Worm (Caenorhabditis elegans) whole organism, L4 larva: ENCODE measurements around the gene glrx-3.

Source experiments
- ZK546.5 ChIP-seq, 2 experiments: sonication (generic microtip); optimal IDR thresholded peaks; 2 replicates each; lab custom pipeline; 2017; ENCODE audit warnings: missing biosample characterization in 2 of 2, missing genetic modification characterization in 2 of 2
- ama-1 ChIP-seq: fragments of 150-350 bp; optimal IDR thresholded peaks from 2 replicates; lab custom pipeline; 2014; ENCODE audit warnings: inconsistent platforms, mixed read lengths
- dpl-1 ChIP-seq: fragments of 150-350 bp; optimal IDR thresholded peaks from 2 replicates; lab custom pipeline; 2014; ENCODE audit warnings: missing biosample characterization, missing genetic modification reagents, missing genetic modification characterization
- hlh-30 ChIP-seq: sonication (generic microtip); optimal IDR thresholded peaks from 2 replicates; lab custom pipeline; 2017; ENCODE audit warnings: antibody characterized with exemption, mild to moderate bottlenecking, missing genetic modification characterization, missing compliant biosample characterization; ENCODE audit not compliant: insufficient read depth
- nhr-237 ChIP-seq: sonication (generic microtip); optimal IDR thresholded peaks from 2 replicates; lab custom pipeline; 2017; ENCODE audit warnings: missing biosample characterization, missing genetic modification characterization
- nhr-48 ChIP-seq: sonication (generic microtip); optimal IDR thresholded peaks from 2 replicates; lab custom pipeline; 2016; ENCODE audit warnings: mild to moderate bottlenecking, missing genetic modification characterization, missing compliant biosample characterization
- nhr-76 ChIP-seq: fragments of 150-350 bp; optimal IDR thresholded peaks from 2 replicates; lab custom pipeline; 2014; ENCODE audit warnings: missing biosample characterization, missing genetic modification characterization
- nhr-77 ChIP-seq: fragments of 150-350 bp; optimal IDR thresholded peaks from 2 replicates; lab custom pipeline; 2014; ENCODE audit warnings: missing biosample characterization, missing genetic modification characterization
- unc-62 ChIP-seq, 3 experiments: fragments of 150-350 bp in 1 of 3; sonication (generic microtip); optimal IDR thresholded peaks in 2 of 3; peaks in 1 of 3; 1 replicate in 1 of 3; 2 replicates in 2 of 3; lab custom pipeline; 2014 to 2017; ENCODE audit warnings: missing biosample characterization in 3 of 3, missing genetic modification characterization in 3 of 3, missing genetic modification reagents in 3 of 3, missing genotype in 1 of 3

DNA sequence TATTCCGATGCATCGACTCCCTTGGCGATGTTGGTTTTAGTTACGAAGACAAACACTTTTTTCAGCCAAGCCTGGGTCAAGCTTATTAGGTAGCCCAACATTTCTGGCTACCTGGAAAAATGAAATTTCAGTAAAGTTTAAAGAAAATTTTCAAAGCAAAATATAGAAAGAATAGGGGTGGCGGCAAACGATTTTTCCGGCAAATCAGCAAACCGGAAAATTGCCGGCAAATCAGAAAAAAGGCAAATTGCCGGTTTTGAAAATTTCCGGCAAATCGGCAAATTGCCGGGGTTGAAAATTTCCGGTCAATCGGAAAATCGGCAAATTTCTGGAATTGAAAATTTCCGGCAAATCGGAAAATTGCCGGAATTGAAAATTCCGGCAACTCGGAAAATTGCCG is 36.5 kb upstream of the glrx-3 start, which contains the start of gene F32D1.8:
- TF ChIP-seq nhr-76 (tag; lab: Kevin White, UChicago) (no peak), nhr-48 (tag; lab: Kevin White, UChicago) (no peak), ama-1 (no peak), dpl-1 (GFP tag; lab: Kevin White, UChicago) (no peak), nhr-77 (tag; lab: Kevin White, UChicago) (no peak), unc-62 (GFP tag; optimal IDR thresholded peaks at IDR 0.05 in 1 of 2; lab: Kevin White, UChicago) (no peak), unc-62 (tag; optimal IDR thresholded peaks at IDR 0.05; lab: Kevin White, UChicago) (no peak), nhr-237 (tag; lab: Kevin White, UChicago) (no peak), hlh-30 (tag; lab: Kevin White, UChicago) (no peak), ZK546.5 (tag; optimal IDR thresholded peaks at IDR 0.05; lab: Kevin White, UChicago) (no peak)
